Fruit fly (Drosophila melanogaster) whole organism, embryonic: ENCODE data around the gene Patsas.

Experiments
- CG1024 ChIP-seq: fragments of 200-800 bp; sonication (Bioruptor generic); IDR thresholded peaks from 2 replicates; pipeline ENCODE4 v1.3.6; 2022; ENCODE audit warnings: missing biosample characterization, missing genetic modification characterization
- CG10979 ChIP-seq: fragments of 200-800 bp; sonication (Bioruptor generic); optimal IDR thresholded peaks from 2 replicates; lab custom pipeline; 2018; ENCODE audit warnings: missing biosample characterization, mild to moderate bottlenecking, missing genetic modification characterization, moderate library complexity
- chm ChIP-seq: fragments of 200-800 bp; sonication (Bioruptor generic); IDR thresholded peaks from 2 replicates; pipeline ENCODE4 v1.3.6; 2022; ENCODE audit warnings: missing biosample characterization, missing genetic modification characterization
- fru ChIP-seq: fragments of >200 bp; optimal IDR thresholded peaks from 2 replicates; lab custom pipeline; 2017
- pan ChIP-seq, 4 experiments: fragments of >200 bp in 3 of 4; fragments of 200-800 bp in 1 of 4; sonication (Bioruptor generic) in 1 of 4; optimal IDR thresholded peaks in 3 of 4; IDR thresholded peaks in 1 of 4; 2 replicates each; pipeline versions ENCODE4 v1.3.6 to Lab custom; 2017 to 2022; ENCODE audit warnings: missing biosample characterization in 2 of 4, missing genetic modification characterization in 2 of 4, mixed read lengths in 1 of 4
- so ChIP-seq: fragments of 200-800 bp; sonication (Bioruptor generic); IDR thresholded peaks from 3 replicates; pipeline ENCODE4 v1.3.6; 2022; ENCODE audit warnings: missing biosample characterization, missing genetic modification characterization

DNA sequence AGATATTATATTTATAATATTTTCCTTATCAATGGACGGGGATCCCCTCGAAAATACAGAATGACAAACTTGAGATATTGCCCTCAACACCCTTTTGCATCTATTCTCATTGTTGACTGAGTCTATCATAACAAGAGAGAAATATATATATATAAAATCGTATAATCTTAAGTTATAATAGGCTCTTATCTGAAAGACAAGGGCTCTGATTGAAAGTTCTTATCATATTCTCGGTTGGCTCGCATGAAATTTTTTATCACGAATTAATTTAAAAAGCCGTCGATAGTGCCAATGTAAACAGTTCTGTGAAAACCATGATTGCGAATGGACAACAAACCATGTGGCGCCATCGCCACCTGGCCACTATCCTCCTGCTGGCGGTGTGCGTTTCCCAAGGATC lies 7.7 kb upstream of the Patsas start, which contains the start of gene Phae2:
- TF ChIP-seq CG10979 (tag; lab: Kevin White, UChicago) = no peak
- no peak for TF ChIP-seq chm (GFP tag; lab: Robert Waterston, UW)
- no peak for TF ChIP-seq so (GFP tag; lab: Robert Waterston, UW)
- no peak for TF ChIP-seq pan (optimal IDR thresholded peaks at IDR 0.05; lab: Kevin White, UChicago)
- TF ChIP-seq pan (GFP tag; optimal IDR thresholded peaks at IDR 0.05 in 1 of 2, IDR thresholded peaks at IDR 0.05 in 1 of 2) = no peak
- no peak for TF ChIP-seq fru (lab: Kevin White, UChicago)
- no peak for TF ChIP-seq CG1024 (GFP tag; lab: Robert Waterston, UW)
